Worm (Caenorhabditis elegans): ENCODE results near the gene irld-38.

Gene irld-38

DNA sequence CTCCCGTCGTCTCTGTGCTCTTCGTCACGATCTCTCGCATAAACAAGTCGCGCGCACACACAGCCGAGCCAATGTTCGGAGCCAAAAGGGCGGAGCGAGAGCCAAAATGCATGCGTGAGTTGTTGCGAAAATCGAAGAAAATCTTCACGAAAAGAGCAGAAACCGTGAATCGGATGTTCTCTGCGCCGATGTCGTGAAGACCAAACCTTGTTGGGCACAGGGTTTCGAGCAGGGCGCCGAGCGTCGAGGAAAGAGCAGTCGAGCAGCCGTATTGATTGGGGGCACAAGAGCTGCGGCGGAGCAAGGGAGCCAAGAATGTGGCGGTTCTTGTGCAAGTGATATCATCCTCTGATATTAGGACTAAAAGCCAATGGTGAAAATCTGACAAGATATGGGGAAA is 14.1 kb upstream of the irld-38 start:
- TF ChIP-seq ham-2 (GFP tag; optimal IDR thresholded peaks at IDR 0.05) (no peak), M03D4.4 (tag; optimal IDR thresholded peaks at IDR 0.05) (no peak), mep-1 (tag; optimal IDR thresholded peaks at IDR 0.05) (no peak), pha-4 (tag; optimal IDR thresholded peaks at IDR 0.05) (no peak), zip-8 (tag; optimal IDR thresholded peaks at IDR 0.05) (no peak), unc-62 (GFP tag; optimal IDR thresholded peaks at IDR 0.05) (no peak), unc-39 (tag; optimal IDR thresholded peaks at IDR 0.05) (no peak), snpc-4 (tag; optimal IDR thresholded peaks at IDR 0.05) (no peak), ceh-83 (GFP tag; optimal IDR thresholded peaks at IDR 0.05) (no peak), mab-5 (tag; optimal IDR thresholded peaks at IDR 0.05) (no peak), ceh-43 (GFP tag; optimal IDR thresholded peaks at IDR 0.05) (no peak), elt-1 (tag; optimal IDR thresholded peaks at IDR 0.05; ENCODE audit: borderline replicate concordance, insufficient read depth) (no peak), nhr-12 (tag; optimal IDR thresholded peaks at IDR 0.05) (no peak), ztf-11 (tag; optimal IDR thresholded peaks at IDR 0.05) (no peak), nhr-28 (tag; optimal IDR thresholded peaks at IDR 0.05) (no peak)

ce11 chrV:3044837-3045236 is 12.6 kb upstream of the irld-38 start, which contains the start of gene F59D6.1:
Gene F59D6.1 (plus strand): TSS chrV:3045137.
- TF ChIP-seq ztf-11 (tag; optimal IDR thresholded peaks at IDR 0.05) (no peak), ham-2 (GFP tag; optimal IDR thresholded peaks at IDR 0.05) (no peak), snpc-4 (tag; optimal IDR thresholded peaks at IDR 0.05) (no peak), blmp-1 (tag; optimal IDR thresholded peaks at IDR 0.05) (no peak), tbx-8 (GFP tag; optimal IDR thresholded peaks at IDR 0.05) (no peak), sptf-1 (tag; optimal IDR thresholded peaks at IDR 0.05) (no peak), sem-2 (GFP tag; optimal IDR thresholded peaks at IDR 0.05) (no peak), unc-39 (tag; optimal IDR thresholded peaks at IDR 0.05) (no peak), cnd-1 (tag; optimal IDR thresholded peaks at IDR 0.05) (no peak), drap-1 (GFP tag; optimal IDR thresholded peaks at IDR 0.05) (no peak)

ce11 chrV:3040930-3041329 is 8.7 kb upstream of the irld-38 start:
- no peak for TF ChIP-seq nhr-12 (tag; optimal IDR thresholded peaks at IDR 0.05)
- no peak for TF ChIP-seq hlh-1 (tag; optimal IDR thresholded peaks at IDR 0.05)
- TF ChIP-seq nhr-2 (tag; optimal IDR thresholded peaks at IDR 0.05), result no peak
- TF ChIP-seq mep-1 (tag; optimal IDR thresholded peaks at IDR 0.05), result no peak
- no peak for TF ChIP-seq ces-1 (GFP tag; optimal IDR thresholded peaks at IDR 0.05)
- TF ChIP-seq tbx-8 (GFP tag; optimal IDR thresholded peaks at IDR 0.05), result no peak
- no peak for TF ChIP-seq snpc-4 (tag; optimal IDR thresholded peaks at IDR 0.05)
- TF ChIP-seq M03D4.4 (tag; optimal IDR thresholded peaks at IDR 0.05), result no peak
- TF ChIP-seq nhr-237 (tag; optimal IDR thresholded peaks at IDR 0.05), result no peak
- no peak for TF ChIP-seq sem-2 (GFP tag; optimal IDR thresholded peaks at IDR 0.05)
- TF ChIP-seq mab-5 (tag; optimal IDR thresholded peaks at IDR 0.05), result no peak
- TF ChIP-seq ceh-39 (tag; optimal IDR thresholded peaks at IDR 0.05), result no peak
- no peak for TF ChIP-seq lin-13 (tag; optimal IDR thresholded peaks at IDR 0.05)
- no peak for TF ChIP-seq nhr-76 (tag; optimal IDR thresholded peaks at IDR 0.05)
- TF ChIP-seq nhr-28 (tag; optimal IDR thresholded peaks at IDR 0.05), result no peak
- no peak for TF ChIP-seq elt-1 (tag; optimal IDR thresholded peaks at IDR 0.05; ENCODE audit: borderline replicate concordance, insufficient read depth)

DNA sequence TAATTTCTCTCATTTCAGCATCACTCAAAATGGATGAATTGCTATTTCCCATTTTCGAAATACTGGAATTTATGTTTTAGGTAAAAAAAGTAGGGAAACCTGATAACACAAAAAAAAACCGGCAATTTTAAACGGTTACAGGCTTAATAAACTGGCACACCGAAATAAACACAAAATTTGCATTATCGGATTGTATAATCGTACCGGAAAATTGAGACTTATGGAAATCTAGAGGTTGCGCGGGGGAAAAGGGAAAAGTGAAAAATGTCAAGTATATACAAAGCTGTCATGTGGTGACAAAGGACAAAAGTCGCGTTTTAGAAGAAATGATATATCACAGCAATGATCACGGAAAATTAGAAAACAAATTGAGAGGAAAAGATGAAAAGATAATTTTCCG is 7.0 kb upstream of the irld-38 start, which contains the start of gene chpf-2:
Gene chpf-2, minus strand, starts transcription at position 101 of the 400 bp plus-strand sequence.
- TF ChIP-seq sptf-1 (tag; optimal IDR thresholded peaks at IDR 0.05) (no peak), unc-39 (tag; optimal IDR thresholded peaks at IDR 0.05) (no peak), ceh-39 (tag; optimal IDR thresholded peaks at IDR 0.05) (no peak), tbx-8 (GFP tag; optimal IDR thresholded peaks at IDR 0.05) (no peak), flh-1 (GFP tag; optimal IDR thresholded peaks at IDR 0.05) (no peak), mls-2 (tag; optimal IDR thresholded peaks at IDR 0.05) (no peak), ceh-43 (GFP tag; optimal IDR thresholded peaks at IDR 0.05) (no peak)

DNA sequence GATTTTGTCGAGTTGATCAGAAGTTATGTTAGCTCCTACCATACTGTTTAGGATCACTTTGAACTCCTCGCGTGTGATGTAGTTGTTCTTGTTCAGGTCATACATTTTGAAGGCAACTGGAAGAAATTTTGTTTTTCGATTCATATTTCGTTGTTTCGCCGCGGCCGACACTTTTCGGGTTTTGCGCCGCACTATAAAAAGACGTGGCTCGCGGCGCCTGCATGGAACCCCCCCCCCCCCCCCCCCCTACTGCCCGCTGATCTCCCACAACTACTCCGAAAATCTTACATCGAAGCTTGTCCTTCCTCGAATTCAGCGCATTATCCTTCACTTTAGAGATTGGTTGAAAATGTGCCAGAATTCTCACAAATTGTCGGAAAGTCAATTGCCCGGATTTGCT is 5.8 kb upstream of the irld-38 start:
- TF ChIP-seq hlh-1 (tag; optimal IDR thresholded peaks at IDR 0.05), result no peak
- TF ChIP-seq nhr-237 (tag; optimal IDR thresholded peaks at IDR 0.05), result no peak
- no peak for TF ChIP-seq elt-1 (tag; optimal IDR thresholded peaks at IDR 0.05; ENCODE audit: borderline replicate concordance, insufficient read depth)
- TF ChIP-seq blmp-1 (tag; optimal IDR thresholded peaks at IDR 0.05), result no peak
- no peak for TF ChIP-seq cnd-1 (tag; optimal IDR thresholded peaks at IDR 0.05)
- no peak for TF ChIP-seq unc-39 (tag; optimal IDR thresholded peaks at IDR 0.05)
- TF ChIP-seq ham-2 (GFP tag; optimal IDR thresholded peaks at IDR 0.05), result no peak
- TF ChIP-seq ceh-39 (tag; optimal IDR thresholded peaks at IDR 0.05), result no peak
- no peak for TF ChIP-seq tbx-8 (GFP tag; optimal IDR thresholded peaks at IDR 0.05)

All from whole organism, mixed stage, embryonic.